Worm (Caenorhabditis elegans) whole organism, midembryonic: ENCODE results near the gene col-114.

Experiments
- T22C8.4 ChIP-seq: fragments of 200-800 bp; sonication (Bioruptor generic); IDR thresholded peaks from 2 replicates; pipeline ENCODE4 v1.3.6; 2022; ENCODE audit warnings: missing genetic modification characterization, missing compliant biosample characterization
- cog-1 ChIP-seq: sonication (generic microtip); optimal IDR thresholded peaks from 2 replicates; lab custom pipeline; 2016; ENCODE audit warnings: missing genetic modification characterization, missing compliant biosample characterization
- flt-1 ChIP-seq: fragments of 200-800 bp; sonication (Bioruptor generic); IDR thresholded peaks from 2 replicates; pipeline ENCODE4 v1.3.6; 2022; ENCODE audit warnings: missing genetic modification characterization, missing compliant biosample characterization
- klf-2 ChIP-seq: fragments of 200-800 bp; sonication (Bioruptor generic); conservative IDR thresholded peaks from 2 replicates; pipeline ENCODE4 v1.3.6; 2022; ENCODE audit warnings: missing genetic modification reagents, missing genetic modification characterization, missing compliant biosample characterization
- med-1 ChIP-seq: sonication (generic microtip); optimal IDR thresholded peaks from 2 replicates; lab custom pipeline; 2017; ENCODE audit warnings: missing genetic modification characterization, mild to moderate bottlenecking, missing compliant biosample characterization, antibody characterized with exemption, missing genetic modification reagents; ENCODE audit not compliant: insufficient read depth
- ref-1 ChIP-seq: fragments of 200-800 bp; sonication (Bioruptor generic); conservative IDR thresholded peaks from 2 replicates; pipeline ENCODE4 v1.3.6; 2022; ENCODE audit warnings: missing genetic modification reagents, missing genetic modification characterization, missing compliant biosample characterization
- ztf-23 ChIP-seq: fragments of 200-800 bp; sonication (Bioruptor generic); IDR thresholded peaks from 2 replicates; pipeline ENCODE4 v1.3.6; 2022; ENCODE audit warnings: missing genetic modification reagents, missing genetic modification characterization, missing compliant biosample characterization
- ztf-29 ChIP-seq: fragments of 200-800 bp; sonication (Bioruptor generic); IDR thresholded peaks from 2 replicates; pipeline ENCODE4 v1.3.6; 2022; ENCODE audit warnings: missing genetic modification reagents, missing genetic modification characterization, missing compliant biosample characterization

ce11 chrIV:7276661-7277060 lies 30.2 kb upstream of the col-114 start, which contains the start of gene C06E4.2:
- no peak for TF ChIP-seq cog-1 (tag; lab: Kevin White, UChicago)
- TF ChIP-seq ztf-23 (GFP tag; lab: Robert Waterston, UW), result no peak
- no peak for TF ChIP-seq med-1 (GFP tag; lab: Kevin White, UChicago)
- TF ChIP-seq flt-1 (GFP tag; lab: Robert Waterston, UW), result no peak
- TF ChIP-seq ref-1 (GFP tag; lab: Robert Waterston, UW), result no peak
- no peak for TF ChIP-seq T22C8.4 (GFP tag; lab: Robert Waterston, UW)
- no peak for TF ChIP-seq klf-2 (GFP tag; lab: Robert Waterston, UW)
- no peak for TF ChIP-seq ztf-29
